Worm (Caenorhabditis elegans) whole organism, L4/young adult: Measurements from ENCODE around the gene igeg-2.

Source experiments
- W03F9.2 ChIP-seq: fragments of 150-350 bp; optimal IDR thresholded peaks from 2 replicates; lab custom pipeline; 2014; ENCODE audit warnings: missing biosample characterization, missing genetic modification characterization
- him-1 ChIP-seq: sonication (generic microtip); optimal IDR thresholded peaks from 2 replicates; lab custom pipeline; 2016; ENCODE audit warnings: missing genotype, missing genetic modification reagents, missing genetic modification characterization, missing compliant biosample characterization

ce11 chrX:11477748-11478147 lies 31.3 kb upstream of the igeg-2 start:
- TF ChIP-seq him-1: no peak
- TF ChIP-seq W03F9.2 (tag; lab: Kevin White, UChicago): no peak
